Fruit fly (Drosophila melanogaster): ENCODE measurements around the gene kuz.

DNA sequence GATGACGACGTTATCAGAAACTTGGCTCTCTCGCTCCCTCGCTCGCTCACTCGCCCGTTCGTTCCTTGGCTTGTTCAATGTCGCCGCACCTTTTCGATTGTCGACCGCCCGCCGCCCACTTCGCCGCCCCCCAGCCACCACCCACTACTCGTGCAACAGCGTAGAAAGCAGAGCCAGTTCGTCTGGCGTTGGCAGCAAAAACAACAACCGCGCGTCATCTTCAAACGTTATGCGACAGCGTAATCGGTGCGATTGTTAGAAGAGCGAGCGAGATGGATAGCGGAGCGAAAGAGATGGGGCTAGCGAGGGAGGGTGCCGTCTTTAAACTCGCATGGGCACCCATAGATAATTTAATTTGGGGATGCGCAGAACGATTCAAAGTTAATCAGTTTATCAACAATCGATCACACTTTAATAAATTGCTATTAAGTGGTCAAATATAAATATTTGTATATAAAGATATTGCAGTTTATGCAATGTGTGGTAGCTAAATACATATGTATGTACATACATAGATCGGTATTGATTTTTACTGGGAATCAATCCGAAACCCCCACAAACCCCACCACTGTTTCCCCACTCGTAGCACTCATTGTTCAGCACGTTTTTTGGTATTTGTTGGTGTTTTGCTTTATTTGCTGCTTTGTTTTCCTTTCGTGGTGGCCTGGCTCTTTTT lies 35.5 kb upstream of the kuz start:
- TF ChIP-seq usp (GFP tag; optimal IDR thresholded peaks at IDR 0.05) (no peak), Dll (optimal IDR thresholded peaks at IDR 0.05) (no peak), EcR (GFP tag; optimal IDR thresholded peaks at IDR 0.05) (peak in 1 of 2 experiments; percentile 8), pan (optimal IDR thresholded peaks at IDR 0.05) (no peak), CG8478 (optimal IDR thresholded peaks at IDR 0.05) (no peak)
